Worm (Caenorhabditis elegans) whole organism, L4 larva: ENCODE data around the gene lact-5.
A peak's percentile ranks its signal among the peaks of the same experiment; 100 is the strongest.

Source experiments
- F37D6.2 ChIP-seq: sonication (generic microtip); optimal IDR thresholded peaks from 2 replicates; lab custom pipeline; 2016; ENCODE audit warnings: mild to moderate bottlenecking, missing genetic modification characterization, missing compliant biosample characterization
- F49E8.2 ChIP-seq: sonication (generic microtip); optimal IDR thresholded peaks from 2 replicates; lab custom pipeline; 2016; ENCODE audit warnings: missing compliant biosample characterization, mild to moderate bottlenecking, missing genetic modification characterization, borderline replicate concordance
- Y5F2A.4 ChIP-seq: fragments of 200-800 bp; sonication (Bioruptor generic); optimal IDR thresholded peaks from 2 replicates; lab custom pipeline; 2018; ENCODE audit warnings: mild to moderate bottlenecking, missing genetic modification characterization, missing compliant biosample characterization
- Y75B8A.6 ChIP-seq: fragments of 200-800 bp; sonication (Bioruptor generic); IDR thresholded peaks from 2 replicates; pipeline ENCODE4 v1.3.6; 2022; ENCODE audit warnings: missing genetic modification reagents, missing genetic modification characterization, missing compliant biosample characterization
- ZK337.2 ChIP-seq: fragments of 200-800 bp; sonication (Bioruptor generic); IDR thresholded peaks from 2 replicates; pipeline ENCODE4 v1.3.6; 2022; ENCODE audit warnings: missing genetic modification reagents, missing genetic modification characterization, missing compliant biosample characterization
- ama-1 ChIP-seq: fragments of 150-350 bp; optimal IDR thresholded peaks from 2 replicates; lab custom pipeline; 2014; ENCODE audit warnings: inconsistent platforms, mixed read lengths
- arid-1 ChIP-seq: fragments of 200-800 bp; sonication (Bioruptor generic); conservative IDR thresholded peaks from 2 replicates; pipeline ENCODE4 v1.3.6; 2022; ENCODE audit warnings: missing genetic modification reagents, missing genetic modification characterization, missing compliant biosample characterization
- ceh-20 ChIP-seq: fragments of 200-800 bp; sonication (Bioruptor generic); IDR thresholded peaks from 2 replicates; pipeline ENCODE4 v1.3.6; 2022; ENCODE audit warnings: missing genetic modification reagents, missing genetic modification characterization, missing compliant biosample characterization
- ceh-32 ChIP-seq: sonication (generic microtip); optimal IDR thresholded peaks from 2 replicates; lab custom pipeline; 2016; ENCODE audit warnings: mild to moderate bottlenecking, missing genetic modification characterization, missing compliant biosample characterization; ENCODE audit not compliant: poor library complexity
- ceh-62 ChIP-seq: sonication (generic microtip); optimal IDR thresholded peaks from 2 replicates; lab custom pipeline; 2017; ENCODE audit warnings: missing biosample characterization, missing genetic modification characterization
- cey-2 ChIP-seq: sonication (generic microtip); optimal IDR thresholded peaks from 3 replicates; lab custom pipeline; 2017; ENCODE audit warnings: missing genetic modification characterization, mild to moderate bottlenecking, missing compliant biosample characterization, antibody characterized with exemption, borderline replicate concordance; ENCODE audit not compliant: insufficient read depth
- ctbp-1 ChIP-seq: fragments of 200-800 bp; sonication (Bioruptor generic); IDR thresholded peaks from 2 replicates; pipeline ENCODE4 v1.3.6; 2022; ENCODE audit warnings: missing genetic modification reagents, missing genetic modification characterization, missing compliant biosample characterization
- daf-16 ChIP-seq, 3 experiments: sonication (generic microtip); optimal IDR thresholded peaks; 2 replicates each; lab custom pipeline; 2016 to 2017; ENCODE audit warnings: missing genetic modification characterization in 3 of 3, missing genetic modification reagents in 3 of 3, mild to moderate bottlenecking in 2 of 3, missing compliant biosample characterization in 2 of 3, missing biosample characterization in 1 of 3, moderate library complexity in 1 of 3
- dmd-6 ChIP-seq: fragments of 200-800 bp; sonication (Bioruptor generic); IDR thresholded peaks from 2 replicates; pipeline ENCODE4 v1.3.6; 2022; ENCODE audit warnings: missing genetic modification reagents, missing genetic modification characterization, missing compliant biosample characterization
- duxl-1 ChIP-seq: sonication (generic microtip); optimal IDR thresholded peaks from 2 replicates; lab custom pipeline; 2016; ENCODE audit warnings: mild to moderate bottlenecking, missing genetic modification characterization, moderate library complexity, missing compliant biosample characterization; ENCODE audit not compliant: poor library complexity
- dve-1 ChIP-seq: sonication (generic microtip); optimal IDR thresholded peaks from 2 replicates; lab custom pipeline; 2017; ENCODE audit warnings: antibody characterized with exemption, mild to moderate bottlenecking, missing genetic modification characterization, missing compliant biosample characterization; ENCODE audit not compliant: insufficient read depth
- fkh-10 ChIP-seq: fragments of 150-350 bp; optimal IDR thresholded peaks from 2 replicates; lab custom pipeline; 2014; ENCODE audit warnings: missing biosample characterization, missing genetic modification reagents, missing genetic modification characterization
- hlh-11 ChIP-seq: fragments of 200-800 bp; sonication (Bioruptor generic); optimal IDR thresholded peaks from 2 replicates; lab custom pipeline; 2018; ENCODE audit warnings: mild to moderate bottlenecking, missing genetic modification characterization, missing compliant biosample characterization
- hlh-30 ChIP-seq: sonication (generic microtip); optimal IDR thresholded peaks from 2 replicates; lab custom pipeline; 2017; ENCODE audit warnings: antibody characterized with exemption, mild to moderate bottlenecking, missing genetic modification characterization, missing compliant biosample characterization; ENCODE audit not compliant: insufficient read depth
- hmg-1.1 ChIP-seq: fragments of 200-800 bp; sonication (Bioruptor generic); IDR thresholded peaks from 2 replicates; pipeline ENCODE4 v1.3.6; 2022; ENCODE audit warnings: missing genetic modification reagents, missing genetic modification characterization, missing compliant biosample characterization
- lim-7 ChIP-seq: fragments of 200-800 bp; sonication (Bioruptor generic); IDR thresholded peaks from 2 replicates; pipeline ENCODE4 v1.3.6; 2022; ENCODE audit warnings: missing genetic modification characterization, missing compliant biosample characterization
- lin-1 ChIP-seq: fragments of 200-800 bp; sonication (Bioruptor generic); IDR thresholded peaks from 2 replicates; pipeline ENCODE4 v1.3.6; 2022; ENCODE audit warnings: missing genetic modification reagents, missing genetic modification characterization, missing compliant biosample characterization
- lin-38 ChIP-seq: fragments of 200-800 bp; sonication (Bioruptor generic); IDR thresholded peaks from 2 replicates; pipeline ENCODE4 v1.3.6; 2022; ENCODE audit warnings: missing genetic modification reagents, missing genetic modification characterization, missing compliant biosample characterization
- lin-39 ChIP-seq: fragments of 150-350 bp; optimal IDR thresholded peaks from 2 replicates; lab custom pipeline; 2014; ENCODE audit warnings: missing biosample characterization, missing genetic modification reagents, missing genetic modification characterization
- madf-5 ChIP-seq, 2 experiments: fragments of 200-800 bp; sonication (Bioruptor generic); IDR thresholded peaks; 2 replicates each; pipeline ENCODE4 v1.3.6; 2022; ENCODE audit warnings: missing compliant biosample characterization in 2 of 2, missing genetic modification characterization in 2 of 2
- madf-9 ChIP-seq: fragments of 200-800 bp; sonication (Bioruptor generic); conservative IDR thresholded peaks from 2 replicates; pipeline ENCODE4 v1.3.6; 2022; ENCODE audit warnings: missing genetic modification reagents, missing genetic modification characterization, missing compliant biosample characterization
- mdl-1 ChIP-seq, 2 experiments: fragments of 150-350 bp in 1 of 2; sonication (generic microtip) in 1 of 2; optimal IDR thresholded peaks; 2 replicates each; lab custom pipeline; 2014 to 2017; ENCODE audit warnings: missing biosample characterization in 2 of 2, missing genetic modification characterization in 2 of 2
- mdt-29 ChIP-seq: fragments of 200-800 bp; sonication (Bioruptor generic); IDR thresholded peaks from 2 replicates; pipeline ENCODE4 v1.3.6; 2022; ENCODE audit warnings: missing genetic modification reagents, missing genetic modification characterization, missing compliant biosample characterization
- nhr-102 ChIP-seq: sonication (generic microtip); optimal IDR thresholded peaks from 2 replicates; lab custom pipeline; 2016; ENCODE audit warnings: mild to moderate bottlenecking, missing genetic modification characterization, moderate library complexity, missing compliant biosample characterization
- nhr-28 ChIP-seq: fragments of 150-350 bp; optimal IDR thresholded peaks from 2 replicates; lab custom pipeline; 2014; ENCODE audit warnings: missing biosample characterization, missing genetic modification characterization
- nhr-41 ChIP-seq: fragments of 200-800 bp; sonication (Bioruptor generic); IDR thresholded peaks from 2 replicates; pipeline ENCODE4 v1.3.6; 2022; ENCODE audit warnings: missing genetic modification reagents, missing genetic modification characterization, missing compliant biosample characterization
- nhr-48 ChIP-seq: sonication (generic microtip); optimal IDR thresholded peaks from 2 replicates; lab custom pipeline; 2016; ENCODE audit warnings: mild to moderate bottlenecking, missing genetic modification characterization, missing compliant biosample characterization
- nhr-77 ChIP-seq: fragments of 150-350 bp; optimal IDR thresholded peaks from 2 replicates; lab custom pipeline; 2014; ENCODE audit warnings: missing biosample characterization, missing genetic modification characterization
- pha-4 ChIP-seq, 2 experiments: fragments of 150-350 bp in 1 of 2; fragments of 200-800 bp in 1 of 2; sonication (Bioruptor generic) in 1 of 2; IDR thresholded peaks in 1 of 2; optimal IDR thresholded peaks in 1 of 2; 2 replicates each; pipeline versions ENCODE4 v1.3.6 to Lab custom; 2014 to 2022; ENCODE audit warnings: missing genetic modification characterization in 2 of 2, missing genetic modification reagents in 2 of 2, missing biosample characterization in 1 of 2, missing compliant biosample characterization in 1 of 2
- php-3 ChIP-seq: fragments of 200-800 bp; sonication (Bioruptor generic); IDR thresholded peaks from 2 replicates; pipeline ENCODE4 v1.3.6; 2022; ENCODE audit warnings: missing genetic modification reagents, missing genetic modification characterization, missing compliant biosample characterization
- pqm-1 ChIP-seq: sonication (generic microtip); optimal IDR thresholded peaks from 2 replicates; lab custom pipeline; 2017; ENCODE audit warnings: missing biosample characterization, missing genetic modification characterization
- saeg-2 ChIP-seq: fragments of 200-800 bp; sonication (Bioruptor generic); IDR thresholded peaks from 2 replicates; pipeline ENCODE4 v1.3.6; 2022; ENCODE audit warnings: missing genetic modification reagents, missing genetic modification characterization, missing compliant biosample characterization
- set-16 ChIP-seq: fragments of 200-800 bp; sonication (Bioruptor generic); IDR thresholded peaks from 2 replicates; pipeline ENCODE4 v1.3.6; 2022; ENCODE audit warnings: missing genetic modification reagents, missing genetic modification characterization, missing compliant biosample characterization
- tra-1 ChIP-seq: fragments of 200-800 bp; sonication (Bioruptor generic); IDR thresholded peaks from 2 replicates; pipeline ENCODE4 v1.3.6; 2022; ENCODE audit warnings: missing genetic modification reagents, missing genetic modification characterization, missing compliant biosample characterization
- unc-130 ChIP-seq: sonication (generic microtip); optimal IDR thresholded peaks from 2 replicates; lab custom pipeline; 2016; ENCODE audit warnings: missing genetic modification reagents, missing genetic modification characterization, missing compliant biosample characterization
- zfp-2 ChIP-seq: sonication (generic microtip); optimal IDR thresholded peaks from 2 replicates; lab custom pipeline; 2016; ENCODE audit warnings: mild to moderate bottlenecking, missing genetic modification characterization, missing compliant biosample characterization

The lact-5 gene

ce11 chrII:4772441-4772840, 49.1 kb downstream of the lact-5 start (continued):
- TF ChIP-seq nhr-28 (peak; percentile 32), dve-1 (tag; lab: Kevin White, UChicago) (peak; percentile 35), duxl-1 (no peak), mdl-1 (tag; optimal IDR thresholded peaks at IDR 0.05; lab: Kevin White, UChicago) (no peak), ZK337.2 (GFP tag; lab: Robert Waterston, UW) (no peak), madf-5 (GFP tag; IDR thresholded peaks at IDR 0.05; lab: Robert Waterston, UW) (no peak), hlh-11 (tag; lab: Kevin White, UChicago) (peak; percentile 33), lim-7 (no peak), saeg-2 (GFP tag; lab: Robert Waterston, UW) (no peak), unc-130 (GFP tag; lab: Kevin White, UChicago) (no peak), madf-9 (GFP tag; lab: Robert Waterston, UW) (no peak)

- TF ChIP-seq Y75B8A.6 (GFP tag; lab: Robert Waterston, UW) (no peak), fkh-10 (GFP tag; lab: Kevin White, UChicago) (no peak), hmg-1.1 (GFP tag; lab: Robert Waterston, UW) (no peak)
These were observed 50.3 kb downstream of the lact-5 start, which contains the start of gene F26G1.5 for ce11 chrII:4771282-4771681. TSS of gene F26G1.5 (minus strand) at chrII:4771382.

- TF ChIP-seq hlh-30 (tag; lab: Kevin White, UChicago) = peak; percentile 62
- TF ChIP-seq mdl-1 (tag; optimal IDR thresholded peaks at IDR 0.05; lab: Kevin White, UChicago) = peak in 1 of 2 experiments; percentile 13
- TF ChIP-seq lin-38 (GFP tag; lab: Robert Waterston, UW) = no peak
- no peak for TF ChIP-seq cey-2 (tag; lab: Kevin White, UChicago)
- peak; percentile 84 for TF ChIP-seq nhr-28
- TF ChIP-seq nhr-102 (tag; lab: Kevin White, UChicago) = peak; percentile 63
- TF ChIP-seq F49E8.2 (tag; lab: Kevin White, UChicago) = no peak
- no peak for TF ChIP-seq ctbp-1 (GFP tag; lab: Robert Waterston, UW)
- TF ChIP-seq set-16 (GFP tag; lab: Robert Waterston, UW) = no peak
- TF ChIP-seq arid-1 (GFP tag; lab: Robert Waterston, UW) = no peak
- TF ChIP-seq pqm-1 = peak; percentile 98
- TF ChIP-seq nhr-48 = peak; percentile 34
- TF ChIP-seq Y5F2A.4 (GFP tag; lab: Kevin White, UChicago) = no peak
- TF ChIP-seq dmd-6 (GFP tag; lab: Robert Waterston, UW) = peak; percentile 92
- TF ChIP-seq dve-1 (tag; lab: Kevin White, UChicago) = peak; percentile 91
- 0 out of 2 replicates have a peak, but pooled peaks have one; percentile 42 for TF ChIP-seq tra-1 (GFP tag; lab: Robert Waterston, UW)
- TF ChIP-seq ceh-62 (tag; lab: Kevin White, UChicago) = no peak
- no peak for TF ChIP-seq pha-4 (GFP tag; IDR thresholded peaks at IDR 0.05; lab: Robert Waterston, UW)
- TF ChIP-seq pha-4 (tag; optimal IDR thresholded peaks at IDR 0.05; lab: Kevin White, UChicago) = no peak
- TF ChIP-seq hlh-11 (tag; lab: Kevin White, UChicago) = peak; percentile 90
- TF ChIP-seq Y75B8A.6 (GFP tag; lab: Robert Waterston, UW) = no peak
- no peak for TF ChIP-seq ceh-20 (GFP tag; lab: Robert Waterston, UW)
- TF ChIP-seq daf-16 (GFP tag; optimal IDR thresholded peaks at IDR 0.05; lab: Kevin White, UChicago) = no peak
- TF ChIP-seq daf-16 (tag; optimal IDR thresholded peaks at IDR 0.05; lab: Kevin White, UChicago) = peak; percentile 97
- TF ChIP-seq php-3 (GFP tag; lab: Robert Waterston, UW) = peak; percentile 98
- TF ChIP-seq ama-1 (lab: Kevin White, UChicago) = no peak
- TF ChIP-seq mdt-29 (GFP tag; lab: Robert Waterston, UW) = 0 out of 2 replicates have a peak, but pooled peaks have one; percentile 33
- TF ChIP-seq ceh-32 (tag; lab: Kevin White, UChicago) = no peak
- TF ChIP-seq nhr-41 = peak; percentile 78; the same call in 1 of the 2 replicates
- TF ChIP-seq fkh-10 (GFP tag; lab: Kevin White, UChicago) = no peak
- no peak for TF ChIP-seq zfp-2 (tag; lab: Kevin White, UChicago)
- TF ChIP-seq lin-39 = no peak
- TF ChIP-seq F37D6.2 (tag; lab: Kevin White, UChicago) = no peak
- peak; percentile 61 for TF ChIP-seq lin-1 (GFP tag; lab: Robert Waterston, UW)
- peak; percentile 29 for TF ChIP-seq nhr-77 (tag; lab: Kevin White, UChicago)
These were observed 51.7 kb downstream of the lact-5 start for ce11 chrII:4769886-4770285.
